Worm (Caenorhabditis elegans): ENCODE measurements around the gene srz-99.

The srz-99 gene

ce11 chrV:16725955-16726354 is 4.1 kb upstream of the srz-99 start (continued):
- TF ChIP-seq ceh-88 (GFP tag; IDR thresholded peaks at IDR 0.05) (no peak), aly-2 (tag; optimal IDR thresholded peaks at IDR 0.05) (no peak), F16B12.6 (tag; optimal IDR thresholded peaks at IDR 0.05) (no peak), fkh-4 (tag; optimal IDR thresholded peaks at IDR 0.05; ENCODE audit: borderline replicate concordance) (no peak), fkh-10 (GFP tag; optimal IDR thresholded peaks at IDR 0.05) (no peak), lin-14 (GFP tag; optimal IDR thresholded peaks at IDR 0.05) (no peak), hlh-17 (GFP tag; optimal IDR thresholded peaks at IDR 0.05; ENCODE audit: borderline replicate concordance) (no peak), xbp-1 (tag; optimal IDR thresholded peaks at IDR 0.05) (no peak), tlp-1 (tag; optimal IDR thresholded peaks at IDR 0.05) (no peak), ceh-90 (tag; optimal IDR thresholded peaks at IDR 0.05) (no peak), C16A3.4 (tag; optimal IDR thresholded peaks at IDR 0.05) (no peak), mdl-1 (tag; optimal IDR thresholded peaks at IDR 0.05) (no peak), efl-1 (optimal IDR thresholded peaks at IDR 0.05) (no peak), efl-1 (GFP tag; optimal IDR thresholded peaks at IDR 0.05 in 1 of 2) (no peak), C04F5.9 (tag; optimal IDR thresholded peaks at IDR 0.05) (no peak), rnt-1 (tag; optimal IDR thresholded peaks at IDR 0.05) (no peak), elt-2 (tag; optimal IDR thresholded peaks at IDR 0.05) (peak; percentile 65), dsc-1 (tag; optimal IDR thresholded peaks at IDR 0.05) (no peak), sptf-1 (tag; optimal IDR thresholded peaks at IDR 0.05) (no peak), jun-1 (tag; optimal IDR thresholded peaks at IDR 0.05) (peak; percentile 23), nhr-77 (tag; optimal IDR thresholded peaks at IDR 0.05) (no peak), pqm-1 (tag; optimal IDR thresholded peaks at IDR 0.05) (no peak), Y116A8C.19 (tag; optimal IDR thresholded peaks at IDR 0.05; ENCODE audit: borderline replicate concordance) (no peak), nhr-71 (tag; optimal IDR thresholded peaks at IDR 0.05) (peak; percentile 45), ama-1 (optimal IDR thresholded peaks at IDR 0.05) (no peak), nhr-20 (tag; optimal IDR thresholded peaks at IDR 0.05) (peak; percentile 58), mef-2 (tag; optimal IDR thresholded peaks at IDR 0.05) (no peak), snu-23 (GFP tag; optimal IDR thresholded peaks at IDR 0.05) (no peak), nhr-28 (tag; optimal IDR thresholded peaks at IDR 0.05) (no peak), tbx-2 (tag; optimal IDR thresholded peaks at IDR 0.05) (no peak), lsy-2 (tag; optimal IDR thresholded peaks at IDR 0.05) (no peak), ceh-8 (GFP tag; optimal IDR thresholded peaks at IDR 0.05) (no peak), sup-37 (GFP tag; optimal IDR thresholded peaks at IDR 0.05) (no peak), elt-3 (tag; optimal IDR thresholded peaks at IDR 0.05) (no peak), ceh-82 (tag; optimal IDR thresholded peaks at IDR 0.05) (peak in 1 of 3 experiments; percentile 31), nhr-85 (tag) (peak; percentile 22), zip-4 (GFP tag; optimal IDR thresholded peaks at IDR 0.05) (no peak), C34B4.2 (tag; optimal IDR thresholded peaks at IDR 0.05) (no peak), isw-1 (GFP tag; IDR thresholded peaks at IDR 0.05) (no peak), mab-9 (GFP tag; IDR thresholded peaks at IDR 0.05) (no peak), ets-5 (GFP tag; IDR thresholded peaks at IDR 0.05) (no peak), hlh-4 (tag; optimal IDR thresholded peaks at IDR 0.05) (no peak)

- TF ChIP-seq ceh-8 (GFP tag; optimal IDR thresholded peaks at IDR 0.05) (no peak), pag-3 (tag; optimal IDR thresholded peaks at IDR 0.05; ENCODE audit: borderline replicate concordance, insufficient read depth) (no peak), unc-30 (tag; optimal IDR thresholded peaks at IDR 0.05) (no peak), nhr-28 (tag; optimal IDR thresholded peaks at IDR 0.05) (no peak), snu-23 (GFP tag; optimal IDR thresholded peaks at IDR 0.05) (no peak)
Observed at ce11 chrV:16726915-16727314, 3.1 kb upstream of the srz-99 start, which contains the start of gene T25E12.14. TSS of gene T25E12.14 (plus strand) at chrV:16727215.

Data from whole organism, L1 larva.